Worm (Caenorhabditis elegans): ENCODE results near the gene cyn-2.

Gene cyn-2

DNA sequence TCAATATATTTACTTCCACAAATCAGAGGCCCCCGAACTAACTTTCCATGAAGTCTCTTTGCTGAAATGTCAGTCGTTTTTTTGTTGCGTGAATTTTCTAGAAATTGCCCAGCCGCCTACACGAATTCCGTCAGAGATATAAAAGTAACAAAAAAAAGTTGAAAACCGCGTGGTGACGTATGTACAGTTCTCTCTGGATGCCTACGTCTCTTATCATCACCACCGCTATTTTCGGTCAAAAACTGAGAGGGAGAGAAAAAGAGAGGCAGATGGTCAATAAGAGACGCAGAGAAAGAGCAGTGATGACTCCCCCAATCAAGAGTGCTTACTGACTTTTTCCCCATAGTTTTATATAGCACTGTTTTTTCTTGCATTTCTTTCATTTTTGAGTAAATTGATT, 1.6 kb downstream of the cyn-2 start (continued):
- no peak for TF ChIP-seq set-16 (GFP tag; IDR thresholded peaks at IDR 0.05)
- no peak for TF ChIP-seq lin-29 (GFP tag; IDR thresholded peaks at IDR 0.05)

DNA sequence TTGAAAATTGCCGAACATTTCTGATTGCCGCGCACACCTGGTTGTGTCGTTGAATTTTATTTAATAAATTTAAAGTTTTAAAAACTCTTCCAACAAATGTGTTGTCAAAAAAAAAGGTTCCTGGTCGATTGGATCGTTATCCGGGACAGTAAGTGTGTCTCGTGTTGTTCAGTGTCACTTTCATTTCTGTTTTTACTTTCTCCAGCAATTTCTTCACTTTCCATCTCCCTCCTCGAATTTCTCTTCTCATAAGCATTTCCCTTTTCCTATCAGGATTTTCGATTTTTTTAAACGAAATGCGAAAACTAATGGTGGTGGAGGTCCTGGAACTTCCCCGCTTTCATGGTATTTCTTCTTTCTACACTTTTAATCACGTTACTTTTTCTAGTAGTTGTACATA, 3.1 kb downstream of the cyn-2 start:
- TF ChIP-seq aha-1 (tag) (peak; percentile 44), nhr-77 (tag; optimal IDR thresholded peaks at IDR 0.05) (no peak)

DNA sequence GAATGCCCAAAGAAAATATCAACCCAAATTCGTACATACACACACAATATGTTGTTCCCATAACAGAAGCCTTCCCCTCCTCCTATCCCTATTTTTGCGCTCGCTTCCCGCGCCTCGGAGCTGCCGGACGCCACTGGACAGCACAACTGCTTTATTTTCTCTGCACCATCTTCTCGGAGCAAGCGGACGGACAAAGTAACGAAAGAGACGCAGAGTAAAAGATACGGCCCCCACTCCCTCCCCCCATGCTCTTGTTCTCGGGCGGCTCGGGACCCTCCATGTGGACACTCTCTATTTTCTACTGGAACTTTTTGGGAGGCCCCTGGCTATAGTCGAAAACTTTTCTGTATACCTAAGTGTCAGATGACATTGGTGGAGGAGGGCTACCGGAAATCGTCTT, 5.4 kb downstream of the cyn-2 start:
- TF ChIP-seq set-16 (GFP tag; IDR thresholded peaks at IDR 0.05) (peak; percentile 75), ceh-28 (tag; optimal IDR thresholded peaks at IDR 0.05) (no peak), ceh-62 (tag; optimal IDR thresholded peaks at IDR 0.05) (no peak), egl-43 (GFP tag; IDR thresholded peaks at IDR 0.05) (peak; percentile 40; the same call in 1 of the 2 replicates), ZK546.5 (tag; optimal IDR thresholded peaks at IDR 0.05) (no peak), hmg-1.1 (GFP tag; IDR thresholded peaks at IDR 0.05) (peak; percentile 60), mdl-1 (tag; optimal IDR thresholded peaks at IDR 0.05) (peak in 1 of 2 experiments; percentile 29), zfp-3 (GFP tag; conservative IDR thresholded peaks at IDR 0.05) (no peak), mep-1 (tag; optimal IDR thresholded peaks at IDR 0.05) (peak; percentile 43), rbr-2 (tag; optimal IDR thresholded peaks at IDR 0.05) (peak; percentile 5), nhr-41 (GFP tag; IDR thresholded peaks at IDR 0.05) (no peak), ctbp-1 (GFP tag; IDR thresholded peaks at IDR 0.05) (0 out of 2 replicates have a peak, but pooled peaks have one; percentile 11), daf-16 (GFP tag; optimal IDR thresholded peaks at IDR 0.05) (peak in 1 of 2 experiments; percentile 2), daf-16 (tag; optimal IDR thresholded peaks at IDR 0.05) (no peak), fkh-10 (GFP tag; optimal IDR thresholded peaks at IDR 0.05) (peak; percentile 8), ceh-44 (GFP tag; IDR thresholded peaks at IDR 0.05) (no peak), hlh-30 (tag; optimal IDR thresholded peaks at IDR 0.05; ENCODE audit: insufficient read depth) (peak; percentile 41)

DNA sequence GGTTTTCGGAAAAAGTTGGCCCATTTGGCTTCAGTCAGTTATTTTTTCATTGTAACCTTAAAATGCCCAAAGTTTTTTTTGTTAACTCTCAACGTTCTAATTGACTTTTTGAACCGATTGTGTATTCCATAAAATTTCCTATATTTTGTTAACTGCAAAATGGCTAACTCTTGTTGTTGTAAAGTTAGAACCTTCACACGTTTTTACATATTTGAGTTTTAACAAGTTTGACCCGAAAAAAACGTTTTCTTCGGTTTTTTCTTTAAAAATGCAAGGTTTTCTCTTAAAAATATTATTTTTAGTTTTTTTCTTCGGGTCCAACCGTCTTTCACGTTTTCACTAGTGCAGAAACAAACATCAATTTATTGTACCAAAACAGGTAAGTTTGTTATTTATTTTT, 9.2 kb downstream of the cyn-2 start, which contains the start of gene lit-1:
Gene lit-1, plus strand, starts transcription at position 301 of the 400 bp plus-strand sequence.
- TF ChIP-seq sdz-12 (GFP tag; optimal IDR thresholded peaks at IDR 0.05) = no peak
- no peak for TF ChIP-seq nhr-10 (tag; optimal IDR thresholded peaks at IDR 0.05)
- no peak for TF ChIP-seq tra-1 (GFP tag; IDR thresholded peaks at IDR 0.05)
- no peak for TF ChIP-seq pqm-1 (tag; optimal IDR thresholded peaks at IDR 0.05)
- TF ChIP-seq Y48G9A.11 (GFP tag; IDR thresholded peaks at IDR 0.05) = no peak
- no peak for TF ChIP-seq pha-4 (GFP tag; IDR thresholded peaks at IDR 0.05)
- TF ChIP-seq pha-4 (tag; optimal IDR thresholded peaks at IDR 0.05) = no peak

DNA sequence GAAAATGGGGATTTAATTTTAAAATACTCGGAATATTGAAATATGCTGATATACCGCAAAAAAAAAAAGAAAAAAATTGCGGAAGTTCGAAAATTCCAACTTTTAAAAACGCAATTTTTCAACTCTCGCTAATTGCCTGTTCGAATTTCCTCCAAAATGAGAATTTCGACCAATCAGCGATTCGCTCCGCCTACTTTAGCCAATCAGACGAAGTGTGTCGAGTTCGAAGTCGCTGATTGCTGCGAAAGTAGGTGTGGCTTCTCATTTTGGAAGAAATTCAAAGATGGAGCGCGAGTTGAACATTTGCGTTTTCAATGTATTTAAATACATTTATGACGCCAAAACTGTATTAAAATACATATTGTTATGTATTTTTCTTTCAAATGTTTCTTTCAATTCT, 15.9 kb downstream of the cyn-2 start:
- TF ChIP-seq unc-62 (GFP tag; optimal IDR thresholded peaks at IDR 0.05 in 1 of 2) = peak in 1 of 2 experiments; percentile 51
- TF ChIP-seq unc-62 (tag; optimal IDR thresholded peaks at IDR 0.05) = no peak
- no peak for TF ChIP-seq nhr-6 (tag; optimal IDR thresholded peaks at IDR 0.05)

DNA sequence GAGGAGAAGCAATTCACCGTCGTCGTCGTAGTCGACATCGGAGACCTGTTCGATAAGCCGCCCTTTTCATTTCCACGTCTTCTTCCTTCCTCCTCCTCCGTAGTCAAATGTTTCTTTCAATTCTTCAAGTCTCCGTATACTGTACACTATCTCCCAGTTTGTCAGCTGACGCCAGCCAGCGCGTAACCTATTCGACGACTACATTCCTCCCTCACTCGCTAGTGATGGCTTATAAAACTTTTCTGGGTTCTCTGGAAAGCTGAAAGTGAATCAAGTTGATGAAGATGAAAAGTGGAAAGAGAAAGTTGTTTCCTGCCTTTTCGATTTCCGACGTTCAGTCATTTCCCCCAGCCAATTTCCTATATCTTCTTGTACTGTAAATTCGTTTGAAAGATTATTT, 16.7 kb downstream of the cyn-2 start:
- TF ChIP-seq spr-1 (tag; optimal IDR thresholded peaks at IDR 0.05) (peak; percentile 19), vab-7 (GFP tag; IDR thresholded peaks at IDR 0.05) (no peak), ctbp-1 (GFP tag; IDR thresholded peaks at IDR 0.05) (no peak), hlh-11 (tag; optimal IDR thresholded peaks at IDR 0.05) (peak; percentile 32), unc-62 (GFP tag; optimal IDR thresholded peaks at IDR 0.05 in 1 of 2) (peak in 1 of 2 experiments; percentile 98), unc-62 (tag; optimal IDR thresholded peaks at IDR 0.05) (no peak), nhr-28 (tag; optimal IDR thresholded peaks at IDR 0.05) (peak; percentile 38), hlh-30 (tag; optimal IDR thresholded peaks at IDR 0.05; ENCODE audit: insufficient read depth) (peak; percentile 50), ceh-20 (GFP tag; IDR thresholded peaks at IDR 0.05) (no peak), F37D6.2 (tag; optimal IDR thresholded peaks at IDR 0.05) (no peak), egl-43 (GFP tag; IDR thresholded peaks at IDR 0.05) (peak; percentile 30; the same call in 1 of the 2 replicates), ZK546.5 (tag; optimal IDR thresholded peaks at IDR 0.05) (no peak), aha-1 (tag) (peak; percentile 62), dpl-1 (GFP tag; optimal IDR thresholded peaks at IDR 0.05) (no peak), lsy-2 (tag; optimal IDR thresholded peaks at IDR 0.05) (no peak), lin-39 (tag; optimal IDR thresholded peaks at IDR 0.05) (no peak), lin-1 (GFP tag; IDR thresholded peaks at IDR 0.05) (no peak), D1046.2 (GFP tag; IDR thresholded peaks at IDR 0.05) (no peak), ama-1 (optimal IDR thresholded peaks at IDR 0.05) (peak; percentile 23), lin-13 (GFP tag; optimal IDR thresholded peaks at IDR 0.05) (no peak), tra-1 (GFP tag; IDR thresholded peaks at IDR 0.05) (no peak)
